Comparison of ENCODE assay signal across 4 fruit fly cellular contexts in genomic region chr3L:2466411-2467015, dm6.
TF ChIP-seq lines count a peak whose summit lies in the region.

No protein-coding gene starts in this region.

TF ChIP-seq in whole organism, adult, 20 proteins besides CTCF, POLR2A, EP300 and RAD21 (continued from another document):
- TF ChIP-seq cnc (optimal IDR thresholded peaks at IDR 0.05; lab: Kevin White, UChicago) (no peak), bab1 (GFP tag; optimal IDR thresholded peaks at IDR 0.05; lab: Kevin White, UChicago) (peak; percentile 58)
TF ChIP-seq in whole organism, adult: peak in this region for 14.

TF ChIP-seq in whole organism, embryonic, 481 proteins besides CTCF, POLR2A, EP300 and RAD21 (continued from another document and continues in another):
- TF ChIP-seq CG15073 (GFP tag; optimal IDR thresholded peaks at IDR 0.05; lab: Kevin White, UChicago) (no peak), CG10366 (GFP tag; IDR thresholded peaks at IDR 0.05; lab: Robert Waterston, UW) (0 out of 2 replicates have a peak, but pooled peaks have one; percentile 20), CG6272 (GFP tag; IDR thresholded peaks at IDR 0.05; lab: Robert Waterston, UW) (no peak), CG8359 (GFP tag; optimal IDR thresholded peaks at IDR 0.05; lab: Kevin White, UChicago; ENCODE audit: borderline replicate concordance) (peak; percentile 87), CG33213 (GFP tag; optimal IDR thresholded peaks at IDR 0.05; lab: Kevin White, UChicago) (peak; percentile 82), unc-4 (GFP tag; IDR thresholded peaks at IDR 0.05; lab: Robert Waterston, UW; ENCODE audit: partially characterized antibody) (peak; percentile 68), gfzf (GFP tag; optimal IDR thresholded peaks at IDR 0.05; lab: Kevin White, UChicago) (peak; percentile 97), mld (GFP tag; IDR thresholded peaks at IDR 0.05; lab: Robert Waterston, UW; ENCODE audit: partially characterized antibody) (no peak; the same call in 2 of the 3 replicates), CG11504 (tag; optimal IDR thresholded peaks at IDR 0.05; lab: Kevin White, UChicago) (peak; percentile 70), CG10431 (GFP tag; optimal IDR thresholded peaks at IDR 0.05; lab: Kevin White, UChicago) (no peak), CG6254 (GFP tag; optimal IDR thresholded peaks at IDR 0.05; lab: Kevin White, UChicago) (no peak), CG2116 (GFP tag; optimal IDR thresholded peaks at IDR 0.05; lab: Kevin White, UChicago) (peak; percentile 88), fru (optimal IDR thresholded peaks at IDR 0.05; lab: Kevin White, UChicago) (no peak), CG14965 (GFP tag; optimal IDR thresholded peaks at IDR 0.05; lab: Kevin White, UChicago; ENCODE audit: borderline replicate concordance) (peak; percentile 13), sug (tag; optimal IDR thresholded peaks at IDR 0.05; lab: Kevin White, UChicago) (peak; percentile 57), gsb-n (tag; optimal IDR thresholded peaks at IDR 0.05; lab: Kevin White, UChicago) (peak; percentile 31), dmrt99B (tag; optimal IDR thresholded peaks at IDR 0.05; lab: Kevin White, UChicago) (peak; percentile 19), Dll (GFP tag; IDR thresholded peaks at IDR 0.05; lab: Robert Waterston, UW; ENCODE audit: partially characterized antibody) (peak; percentile 68; the same call in 3 of the 4 replicates), CG10543 (GFP tag; optimal IDR thresholded peaks at IDR 0.05; lab: Kevin White, UChicago) (peak; percentile 53), chinmo (GFP tag; IDR thresholded peaks at IDR 0.05; lab: Robert Waterston, UW; ENCODE audit: partially characterized antibody) (peak; percentile 57; the same call in 2 of the 4 replicates), Bgb (GFP tag; IDR thresholded peaks at IDR 0.05; lab: Robert Waterston, UW; ENCODE audit: partially characterized antibody) (peak; percentile 54; the same call in 1 of the 2 replicates), Trl (optimal IDR thresholded peaks at IDR 0.05; lab: Kevin White, UChicago) (peak; percentile 63 to 74), Trl (GFP tag; optimal IDR thresholded peaks at IDR 0.05; lab: Kevin White, UChicago) (peak; percentile 85), CG4282 (GFP tag; optimal IDR thresholded peaks at IDR 0.05; lab: Kevin White, UChicago) (peak; percentile 37), CG12104 (GFP tag; optimal IDR thresholded peaks at IDR 0.05; lab: Kevin White, UChicago) (no peak), sob (GFP tag; IDR thresholded peaks at IDR 0.05; lab: Robert Waterston, UW) (peak; percentile 66), CrebB (tag; optimal IDR thresholded peaks at IDR 0.05; lab: Kevin White, UChicago) (peak; percentile 59), cad (GFP tag; optimal IDR thresholded peaks at IDR 0.05; lab: Kevin White, UChicago) (no peak), Mad (GFP tag; optimal IDR thresholded peaks at IDR 0.05; lab: Kevin White, UChicago) (no peak), cas (GFP tag; IDR thresholded peaks at IDR 0.05; lab: Robert Waterston, UW) (no peak), wek (GFP tag; optimal IDR thresholded peaks at IDR 0.05; lab: Kevin White, UChicago) (peak; percentile 8), HLH54F (GFP tag; optimal IDR thresholded peaks at IDR 0.05; lab: Kevin White, UChicago) (peak; percentile 6), Six4 (GFP tag; optimal IDR thresholded peaks at IDR 0.05; lab: Kevin White, UChicago) (no peak), cg (GFP tag; optimal IDR thresholded peaks at IDR 0.05; lab: Kevin White, UChicago) (no peak), CG15514 (GFP tag; optimal IDR thresholded peaks at IDR 0.05; lab: Kevin White, UChicago) (peak; percentile 85), CG15601 (tag; optimal IDR thresholded peaks at IDR 0.05; lab: Kevin White, UChicago) (peak; percentile 51), Rx (GFP tag; IDR thresholded peaks at IDR 0.05; lab: Robert Waterston, UW) (no peak), CG2129 (GFP tag; IDR thresholded peaks at IDR 0.05; lab: Robert Waterston, UW; ENCODE audit: partially characterized antibody) (no peak), CG3065 (GFP tag; optimal IDR thresholded peaks at IDR 0.05; lab: Kevin White, UChicago) (no peak), salm (tag; optimal IDR thresholded peaks at IDR 0.05; lab: Kevin White, UChicago) (no peak)

TF ChIP-seq in whole organism, prepupa, 60 proteins besides CTCF, POLR2A, EP300 and RAD21 (continued from another document):
- no peak for TF ChIP-seq Blimp-1 (GFP tag; optimal IDR thresholded peaks at IDR 0.05; lab: Kevin White, UChicago)
- no peak for TF ChIP-seq spab (GFP tag; optimal IDR thresholded peaks at IDR 0.05; lab: Kevin White, UChicago)
- no peak for TF ChIP-seq dac (GFP tag; optimal IDR thresholded peaks at IDR 0.05; lab: Kevin White, UChicago)
- TF ChIP-seq CG15336 (GFP tag; IDR thresholded peaks at IDR 0.05; lab: Robert Waterston, UW): no peak; the same call in 1 of the 2 replicates
- no peak for TF ChIP-seq CG9139 (GFP tag; optimal IDR thresholded peaks at IDR 0.05; lab: Kevin White, UChicago)
- no peak for TF ChIP-seq fd85E (GFP tag; optimal IDR thresholded peaks at IDR 0.05; lab: Kevin White, UChicago)
- TF ChIP-seq vri (GFP tag; optimal IDR thresholded peaks at IDR 0.05; lab: Kevin White, UChicago): peak; percentile 17
- no peak for TF ChIP-seq CG10631 (GFP tag; optimal IDR thresholded peaks at IDR 0.05; lab: Kevin White, UChicago)
- no peak for TF ChIP-seq Sox14 (GFP tag; optimal IDR thresholded peaks at IDR 0.05; lab: Kevin White, UChicago)
- no peak for TF ChIP-seq Ets96B (tag; optimal IDR thresholded peaks at IDR 0.05; lab: Kevin White, UChicago)
- TF ChIP-seq Sox15 (GFP tag; optimal IDR thresholded peaks at IDR 0.05; lab: Kevin White, UChicago): no peak
- TF ChIP-seq CG16779 (tag; optimal IDR thresholded peaks at IDR 0.05; lab: Kevin White, UChicago): peak; percentile 3
- no peak for TF ChIP-seq salr (GFP tag; optimal IDR thresholded peaks at IDR 0.05; lab: Kevin White, UChicago)
- TF ChIP-seq topi (GFP tag; optimal IDR thresholded peaks at IDR 0.05; lab: Kevin White, UChicago): no peak
- TF ChIP-seq Eip93F (GFP tag; optimal IDR thresholded peaks at IDR 0.05; lab: Kevin White, UChicago): no peak
- TF ChIP-seq dsx (GFP tag; optimal IDR thresholded peaks at IDR 0.05; lab: Kevin White, UChicago; ENCODE audit: poor library complexity, severe bottlenecking): peak; percentile 42
- TF ChIP-seq CG6792 (GFP tag; optimal IDR thresholded peaks at IDR 0.05; lab: Kevin White, UChicago): no peak
- TF ChIP-seq Hr39 (GFP tag; optimal IDR thresholded peaks at IDR 0.05; lab: Kevin White, UChicago): peak; percentile 8
- TF ChIP-seq CG11294 (GFP tag; IDR thresholded peaks at IDR 0.05; lab: Robert Waterston, UW): no peak
- peak; percentile 38; the same call in 1 of the 3 replicates for TF ChIP-seq eg (GFP tag; IDR thresholded peaks at IDR 0.05; lab: Robert Waterston, UW)
- TF ChIP-seq Lpt (GFP tag; optimal IDR thresholded peaks at IDR 0.05; lab: Kevin White, UChicago): no peak
- no peak for TF ChIP-seq CG8632 (GFP tag; optimal IDR thresholded peaks at IDR 0.05; lab: Kevin White, UChicago)
- no peak for TF ChIP-seq CG8319 (GFP tag; optimal IDR thresholded peaks at IDR 0.05; lab: Kevin White, UChicago)
- TF ChIP-seq CG6163 (GFP tag; IDR thresholded peaks at IDR 0.05; lab: Robert Waterston, UW): peak; percentile 56
- TF ChIP-seq Met (GFP tag; optimal IDR thresholded peaks at IDR 0.05; lab: Kevin White, UChicago): peak; percentile 19
- TF ChIP-seq Gug (GFP tag; IDR thresholded peaks at IDR 0.05; lab: Robert Waterston, UW): no peak
- TF ChIP-seq CG34406 (GFP tag; optimal IDR thresholded peaks at IDR 0.05; lab: Kevin White, UChicago): no peak
- no peak for TF ChIP-seq svp (GFP tag; lab: Kevin White, UChicago)
- TF ChIP-seq Eip75B (GFP tag; optimal IDR thresholded peaks at IDR 0.05; lab: Kevin White, UChicago): no peak
- no peak for TF ChIP-seq pdm3 (GFP tag; optimal IDR thresholded peaks at IDR 0.05; lab: Kevin White, UChicago)
- no peak for TF ChIP-seq Hr4 (GFP tag; optimal IDR thresholded peaks at IDR 0.05; lab: Kevin White, UChicago)
- no peak for TF ChIP-seq CG3032 (tag; optimal IDR thresholded peaks at IDR 0.05; lab: Kevin White, UChicago)
- TF ChIP-seq acj6 (GFP tag; optimal IDR thresholded peaks at IDR 0.05; lab: Kevin White, UChicago): peak; percentile 0
- no peak for TF ChIP-seq CG6808 (GFP tag; optimal IDR thresholded peaks at IDR 0.05; lab: Kevin White, UChicago)
- TF ChIP-seq Smox (GFP tag; optimal IDR thresholded peaks at IDR 0.05; lab: Kevin White, UChicago): peak; percentile 30
- no peak for TF ChIP-seq CG11902 (GFP tag; optimal IDR thresholded peaks at IDR 0.05; lab: Kevin White, UChicago)
- no peak for TF ChIP-seq achi (GFP tag; optimal IDR thresholded peaks at IDR 0.05; lab: Kevin White, UChicago)
- TF ChIP-seq net (GFP tag; optimal IDR thresholded peaks at IDR 0.05; lab: Kevin White, UChicago): no peak
- TF ChIP-seq CG32006 (GFP tag; optimal IDR thresholded peaks at IDR 0.05; lab: Kevin White, UChicago): no peak
- no peak for TF ChIP-seq ss (GFP tag; optimal IDR thresholded peaks at IDR 0.05; lab: Kevin White, UChicago)

TF ChIP-seq in whole organism, wandering third instar larva, 38 proteins besides CTCF, POLR2A, EP300 and RAD21 (continued from another document):
- TF ChIP-seq br (GFP tag; optimal IDR thresholded peaks at IDR 0.05; lab: Kevin White, UChicago) (peak; percentile 20), GATAd (GFP tag; optimal IDR thresholded peaks at IDR 0.05; lab: Kevin White, UChicago) (no peak), ey (GFP tag; optimal IDR thresholded peaks at IDR 0.05; lab: Kevin White, UChicago) (peak; percentile 7), dl (GFP tag; optimal IDR thresholded peaks at IDR 0.05; lab: Kevin White, UChicago; ENCODE audit: insufficient read depth in 1 of 2, partially characterized antibody in 2 of 2) (no peak), fru (GFP tag; optimal IDR thresholded peaks at IDR 0.05; lab: Kevin White, UChicago) (peak; percentile 100), Dif (GFP tag; optimal IDR thresholded peaks at IDR 0.05; lab: Kevin White, UChicago; ENCODE audit: partially characterized antibody) (peak; percentile 70), dsf (GFP tag; optimal IDR thresholded peaks at IDR 0.05; lab: Kevin White, UChicago; ENCODE audit: borderline replicate concordance) (no peak), lola (GFP tag; optimal IDR thresholded peaks at IDR 0.05; lab: Kevin White, UChicago) (no peak), Mio (GFP tag; optimal IDR thresholded peaks at IDR 0.05; lab: Kevin White, UChicago) (no peak), Abd-B (GFP tag; optimal IDR thresholded peaks at IDR 0.05; lab: Kevin White, UChicago) (no peak), Rel (GFP tag; optimal IDR thresholded peaks at IDR 0.05; lab: Kevin White, UChicago) (no peak), Rel (tag; optimal IDR thresholded peaks at IDR 0.05; lab: Kevin White, UChicago) (peak; percentile 33), tai (GFP tag; optimal IDR thresholded peaks at IDR 0.05; lab: Kevin White, UChicago) (peak; percentile 35), CG32264 (GFP tag; optimal IDR thresholded peaks at IDR 0.05; lab: Kevin White, UChicago) (no peak), rgr (GFP tag; optimal IDR thresholded peaks at IDR 0.05; lab: Kevin White, UChicago) (no peak), Hr83 (GFP tag; optimal IDR thresholded peaks at IDR 0.05; lab: Kevin White, UChicago; ENCODE audit: poor library complexity, severe bottlenecking) (peak; percentile 51)
